Fruit fly (Drosophila melanogaster): ENCODE data around the gene CG14109.

The CG14109 gene

dm6 chr3L:13477453-13478184 lies 36.9 kb downstream of the CG14109 start, which contains the start of gene stv:
Gene stv (plus strand): TSS chr3L:13477541.
- peak; percentile 29 for TF ChIP-seq noc (tag; optimal IDR thresholded peaks at IDR 0.05)

- no peak for TF ChIP-seq noc (tag; optimal IDR thresholded peaks at IDR 0.05)
Observed at dm6 chr3L:13478339-13479203, 37.9 kb downstream of the CG14109 start.

dm6 chr3L:13479204-13479600 lies 38.5 kb downstream of the CG14109 start:
- TF ChIP-seq noc (tag; optimal IDR thresholded peaks at IDR 0.05): no peak

dm6 chr3L:13479609-13480240 lies 39.0 kb downstream of the CG14109 start:
- peak; percentile 77 for TF ChIP-seq noc (tag; optimal IDR thresholded peaks at IDR 0.05)

- no peak for TF ChIP-seq noc (tag; optimal IDR thresholded peaks at IDR 0.05)
Observed at dm6 chr3L:13480241-13480627, 39.5 kb downstream of the CG14109 start.

dm6 chr3L:13486041-13486859 lies 45.5 kb downstream of the CG14109 start, which contains the start of the genes Abp1 and Tgi:
Gene Abp1 (minus strand): TSS chr3L:13486280.
Gene Tgi (plus strand): TSS chr3L:13486797.
- no peak for TF ChIP-seq noc (tag; optimal IDR thresholded peaks at IDR 0.05)

- TF ChIP-seq noc (tag; optimal IDR thresholded peaks at IDR 0.05): no peak
Observed at dm6 chr3L:13486860-13487404, 46.2 kb downstream of the CG14109 start.

- no peak for TF ChIP-seq noc (tag; optimal IDR thresholded peaks at IDR 0.05)
Observed at dm6 chr3L:13488129-13488876, 47.6 kb downstream of the CG14109 start.

- TF ChIP-seq noc (tag; optimal IDR thresholded peaks at IDR 0.05): peak; percentile 34
Observed at dm6 chr3L:13489193-13489752, 48.6 kb downstream of the CG14109 start.

- no peak for TF ChIP-seq noc (tag; optimal IDR thresholded peaks at IDR 0.05)
Observed at dm6 chr3L:13490689-13491348, 50.1 kb downstream of the CG14109 start.

Data from whole organism, larva.